Worm (Caenorhabditis elegans) whole organism, midembryonic: ENCODE results near the gene lgc-29.

Experiments
- T22C8.4 ChIP-seq: fragments of 200-800 bp; sonication (Bioruptor generic); IDR thresholded peaks from 2 replicates; pipeline ENCODE4 v1.3.6; 2022; ENCODE audit warnings: missing genetic modification characterization, missing compliant biosample characterization
- cog-1 ChIP-seq: sonication (generic microtip); optimal IDR thresholded peaks from 2 replicates; lab custom pipeline; 2016; ENCODE audit warnings: missing genetic modification characterization, missing compliant biosample characterization
- flt-1 ChIP-seq: fragments of 200-800 bp; sonication (Bioruptor generic); IDR thresholded peaks from 2 replicates; pipeline ENCODE4 v1.3.6; 2022; ENCODE audit warnings: missing genetic modification characterization, missing compliant biosample characterization
- klf-2 ChIP-seq: fragments of 200-800 bp; sonication (Bioruptor generic); conservative IDR thresholded peaks from 2 replicates; pipeline ENCODE4 v1.3.6; 2022; ENCODE audit warnings: missing genetic modification reagents, missing genetic modification characterization, missing compliant biosample characterization
- med-1 ChIP-seq: sonication (generic microtip); optimal IDR thresholded peaks from 2 replicates; lab custom pipeline; 2017; ENCODE audit warnings: missing genetic modification characterization, mild to moderate bottlenecking, missing compliant biosample characterization, antibody characterized with exemption, missing genetic modification reagents; ENCODE audit not compliant: insufficient read depth
- ref-1 ChIP-seq: fragments of 200-800 bp; sonication (Bioruptor generic); conservative IDR thresholded peaks from 2 replicates; pipeline ENCODE4 v1.3.6; 2022; ENCODE audit warnings: missing genetic modification reagents, missing genetic modification characterization, missing compliant biosample characterization
- tab-1 ChIP-seq: fragments of 200-800 bp; sonication (Bioruptor generic); IDR thresholded peaks from 2 replicates; pipeline ENCODE4 v1.3.6; 2022; ENCODE audit warnings: missing genetic modification characterization, missing compliant biosample characterization
- ztf-23 ChIP-seq: fragments of 200-800 bp; sonication (Bioruptor generic); IDR thresholded peaks from 2 replicates; pipeline ENCODE4 v1.3.6; 2022; ENCODE audit warnings: missing genetic modification reagents, missing genetic modification characterization, missing compliant biosample characterization
- ztf-29 ChIP-seq: fragments of 200-800 bp; sonication (Bioruptor generic); IDR thresholded peaks from 2 replicates; pipeline ENCODE4 v1.3.6; 2022; ENCODE audit warnings: missing genetic modification reagents, missing genetic modification characterization, missing compliant biosample characterization

Gene lgc-29

DNA sequence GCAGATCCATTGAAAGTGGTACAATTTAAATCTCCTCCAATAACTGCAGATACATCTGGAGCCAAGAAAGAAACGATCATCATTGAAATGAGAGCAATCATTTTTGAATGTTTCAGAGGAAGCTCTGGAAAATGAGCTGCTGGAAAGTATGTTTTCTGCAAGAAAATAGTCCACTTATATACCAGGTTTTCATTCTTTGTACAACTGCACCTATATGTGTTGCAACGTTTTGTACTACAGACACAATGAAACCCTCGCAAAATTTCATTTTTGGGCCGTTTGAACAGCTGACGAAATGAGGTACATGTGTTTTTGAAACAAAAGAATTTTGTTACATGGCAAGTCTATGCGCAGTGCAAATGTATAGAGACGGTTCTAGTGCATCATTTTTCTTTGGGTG lies 20.5 kb upstream of the lgc-29 start, which contains the start of gene T05B4.9:
Gene T05B4.9, minus strand, starts transcription at position 101 of the 400 bp plus-strand sequence.
- TF ChIP-seq T22C8.4 = no peak
- TF ChIP-seq cog-1 (tag; lab: Kevin White, UChicago) = no peak
- no peak for TF ChIP-seq ztf-29 (GFP tag; lab: Robert Waterston, UW)
- TF ChIP-seq klf-2 = no peak
- TF ChIP-seq flt-1 (GFP tag; lab: Robert Waterston, UW) = no peak
- no peak for TF ChIP-seq tab-1
- no peak for TF ChIP-seq ztf-23 (GFP tag; lab: Robert Waterston, UW)
- no peak for TF ChIP-seq med-1 (GFP tag; lab: Kevin White, UChicago)
- TF ChIP-seq ref-1 = no peak

ce11 chrV:4120629-4121028 lies 18.2 kb upstream of the lgc-29 start, which contains the start of gene T05B4.10:
Gene T05B4.10 (minus strand): TSS chrV:4120729.
- TF ChIP-seq ztf-23 (GFP tag; lab: Robert Waterston, UW) = no peak
- TF ChIP-seq klf-2 = no peak
- TF ChIP-seq ztf-29 (GFP tag; lab: Robert Waterston, UW) = no peak
- TF ChIP-seq flt-1 (GFP tag; lab: Robert Waterston, UW) = no peak

DNA sequence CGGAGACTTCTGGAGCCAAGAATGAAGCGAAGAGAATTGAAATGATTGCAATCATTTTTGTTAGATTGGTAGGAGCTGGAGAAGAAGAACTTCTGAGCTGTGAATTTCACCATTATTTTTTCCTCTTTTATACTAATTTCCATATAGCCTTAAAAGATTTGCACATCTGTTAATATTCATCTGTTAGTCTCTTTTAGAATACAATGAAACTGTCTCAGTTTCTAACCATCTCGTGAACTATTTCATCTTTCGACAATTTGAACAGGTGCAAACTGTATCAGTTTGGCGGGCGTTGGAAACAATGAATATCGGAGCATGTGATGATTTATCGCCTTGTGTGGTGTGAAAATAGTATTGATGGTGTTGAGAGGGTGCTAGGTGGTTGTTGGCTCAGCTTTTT lies 16.4 kb upstream of the lgc-29 start, which contains the start of gene phat-5:
Gene phat-5, minus strand, starts transcription at position 101 of the 400 bp plus-strand sequence.
- no peak for TF ChIP-seq med-1 (GFP tag; lab: Kevin White, UChicago)
- TF ChIP-seq cog-1 (tag; lab: Kevin White, UChicago) = no peak
- no peak for TF ChIP-seq ztf-29 (GFP tag; lab: Robert Waterston, UW)
- no peak for TF ChIP-seq flt-1 (GFP tag; lab: Robert Waterston, UW)
- TF ChIP-seq T22C8.4 = no peak
- TF ChIP-seq klf-2 = no peak
- TF ChIP-seq tab-1 = no peak
- no peak for TF ChIP-seq ztf-23 (GFP tag; lab: Robert Waterston, UW)
- TF ChIP-seq ref-1 = no peak

ce11 chrV:4125552-4126084 lies 13.2 kb upstream of the lgc-29 start, which contains the start of gene T05B4.12:
Gene T05B4.12 (minus strand): TSS chrV:4126034.
- TF ChIP-seq ztf-29 (GFP tag; lab: Robert Waterston, UW) = no peak

- TF ChIP-seq ztf-23 (GFP tag; lab: Robert Waterston, UW) = no peak
These were observed 11.4 kb upstream of the lgc-29 start, which contains the start of gene T05B4.13 for ce11 chrV:4127435-4127834. Gene T05B4.13 (minus strand): TSS chrV:4127535.

- TF ChIP-seq ref-1 (no peak), tab-1 (no peak)
These were observed 9.2 kb upstream of the lgc-29 start, which contains the start of gene phat-4 for ce11 chrV:4129604-4130003. Gene phat-4 (plus strand): TSS chrV:4129904.

- no peak for TF ChIP-seq ztf-29 (GFP tag; lab: Robert Waterston, UW)
- no peak for TF ChIP-seq ztf-23 (GFP tag; lab: Robert Waterston, UW)
- TF ChIP-seq T22C8.4 = no peak
- TF ChIP-seq flt-1 (GFP tag; lab: Robert Waterston, UW) = no peak
- TF ChIP-seq tab-1 = no peak
- no peak for TF ChIP-seq ref-1
- TF ChIP-seq klf-2 = no peak
- no peak for TF ChIP-seq cog-1 (tag; lab: Kevin White, UChicago)
- no peak for TF ChIP-seq med-1 (GFP tag; lab: Kevin White, UChicago)
These were observed 7.3 kb upstream of the lgc-29 start, which contains the start of gene nhr-57 for ce11 chrV:4131471-4131939. Gene nhr-57 (plus strand): TSS chrV:4131889.

ce11 chrV:4134728-4135127 lies 4.1 kb upstream of the lgc-29 start, which contains the start of gene lgc-1:
Gene lgc-1 (plus strand): TSS chrV:4135028.
- TF ChIP-seq T22C8.4 (no peak), tab-1 (no peak), ztf-23 (GFP tag; lab: Robert Waterston, UW) (no peak), klf-2 (no peak), ztf-29 (GFP tag; lab: Robert Waterston, UW) (no peak), flt-1 (GFP tag; lab: Robert Waterston, UW) (no peak), cog-1 (tag; lab: Kevin White, UChicago) (no peak), med-1 (GFP tag; lab: Kevin White, UChicago) (no peak), ref-1 (no peak)

- TF ChIP-seq cog-1 (tag; lab: Kevin White, UChicago) (no peak), flt-1 (GFP tag; lab: Robert Waterston, UW) (no peak), T22C8.4 (no peak), ztf-29 (GFP tag; lab: Robert Waterston, UW) (no peak), tab-1 (no peak), klf-2 (no peak), ref-1 (no peak), med-1 (GFP tag; lab: Kevin White, UChicago) (no peak), ztf-23 (GFP tag; lab: Robert Waterston, UW) (no peak)
These were observed 4.2 kb downstream of the lgc-29 start for ce11 chrV:4143034-4143433.

- TF ChIP-seq ztf-29 (GFP tag; lab: Robert Waterston, UW) (no peak), ztf-23 (GFP tag; lab: Robert Waterston, UW) (no peak), cog-1 (tag; lab: Kevin White, UChicago) (no peak), T22C8.4 (no peak), ref-1 (no peak), med-1 (GFP tag; lab: Kevin White, UChicago) (no peak), tab-1 (no peak), flt-1 (GFP tag; lab: Robert Waterston, UW) (no peak), klf-2 (no peak)
These were observed 5.4 kb downstream of the lgc-29 start, which contains the start of gene Y45G5AL.1 for ce11 chrV:4144205-4144604. Gene Y45G5AL.1 (plus strand): TSS chrV:4144505.

DNA sequence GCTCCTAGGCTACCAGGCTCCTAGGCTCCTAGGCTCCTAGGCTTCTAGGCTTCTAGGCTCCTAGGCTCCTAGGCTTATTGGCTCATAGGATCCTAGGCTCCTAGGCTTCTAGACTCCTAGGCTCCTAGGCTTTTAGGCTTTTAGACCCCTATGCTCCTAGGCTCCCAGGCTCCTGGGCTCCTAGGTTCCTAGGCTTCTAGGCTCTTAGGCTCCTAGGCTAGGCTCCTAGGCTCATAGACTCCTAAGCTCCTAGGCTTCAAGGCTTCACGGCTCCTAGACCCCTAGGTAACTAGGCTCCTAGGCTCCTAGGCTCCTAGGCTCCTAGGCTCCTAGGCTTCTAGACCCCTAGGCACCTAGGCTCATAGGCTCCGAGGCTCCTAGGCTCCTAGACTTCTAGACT lies 12.6 kb downstream of the lgc-29 start:
- no peak for TF ChIP-seq cog-1 (tag; lab: Kevin White, UChicago)
- no peak for TF ChIP-seq ztf-23 (GFP tag; lab: Robert Waterston, UW)
- TF ChIP-seq tab-1 = peak; percentile 47; the same call in 1 of the 2 replicates
- TF ChIP-seq med-1 (GFP tag; lab: Kevin White, UChicago) = no peak
- TF ChIP-seq klf-2 = no peak
- TF ChIP-seq flt-1 (GFP tag; lab: Robert Waterston, UW) = peak; percentile 48; the same call in 1 of the 2 replicates
- TF ChIP-seq ztf-29 (GFP tag; lab: Robert Waterston, UW) = no peak
- no peak for TF ChIP-seq ref-1
- TF ChIP-seq T22C8.4 = no peak
